Fruit fly (Drosophila melanogaster) whole organism, embryonic: ENCODE measurements around the gene Mink.

ENCODE experiments used
- CG10267 ChIP-seq: fragments of 200-800 bp; sonication (Bioruptor generic); optimal IDR thresholded peaks from 2 replicates; lab custom pipeline; 2018; ENCODE audit warnings: missing biosample characterization, mild to moderate bottlenecking, missing genetic modification characterization, moderate library complexity
- CG11504 ChIP-seq: fragments of 200-800 bp; sonication (Bioruptor generic); optimal IDR thresholded peaks from 3 replicates; lab custom pipeline; 2019; ENCODE audit warnings: missing biosample characterization, mild to moderate bottlenecking, missing genetic modification characterization, moderate library complexity
- CG12942 ChIP-seq: fragments of 200-800 bp; sonication (Bioruptor generic); optimal IDR thresholded peaks from 3 replicates; lab custom pipeline; 2016; ENCODE audit warnings: missing biosample characterization, missing genetic modification characterization
- CG14050 ChIP-seq: fragments of 200-800 bp; sonication (Bioruptor generic); IDR thresholded peaks from 3 replicates; pipeline ENCODE4 v1.3.6; 2022; ENCODE audit warnings: missing biosample characterization, missing genetic modification characterization
- CG15011 ChIP-seq: fragments of 200-800 bp; sonication (Bioruptor generic); optimal IDR thresholded peaks from 3 replicates; lab custom pipeline; 2018; ENCODE audit warnings: missing biosample characterization, mild to moderate bottlenecking, missing genetic modification characterization
- CG15479 ChIP-seq: fragments of 200-800 bp; sonication (Bioruptor generic); optimal IDR thresholded peaks from 3 replicates; lab custom pipeline; 2019; ENCODE audit warnings: missing biosample characterization, mild to moderate bottlenecking, missing genetic modification characterization, moderate library complexity
- CG15514 ChIP-seq: fragments of 200-800 bp; sonication (Bioruptor generic); optimal IDR thresholded peaks from 3 replicates; lab custom pipeline; 2017; ENCODE audit warnings: missing biosample characterization, missing genetic modification characterization, mild to moderate bottlenecking, moderate library complexity, missing genetic modification reagents
- CG31365 ChIP-seq: fragments of 200-800 bp; sonication (Bioruptor generic); optimal IDR thresholded peaks from 2 replicates; lab custom pipeline; 2018; ENCODE audit warnings: missing biosample characterization, mild to moderate bottlenecking, missing genetic modification characterization
- CG31388 ChIP-seq: fragments of 200-800 bp; sonication (Bioruptor generic); optimal IDR thresholded peaks from 2 replicates; lab custom pipeline; 2016; ENCODE audit warnings: missing biosample characterization, missing genetic modification characterization
- CG3163 ChIP-seq: fragments of 200-800 bp; sonication (Bioruptor generic); optimal IDR thresholded peaks from 3 replicates; lab custom pipeline; 2016; ENCODE audit warnings: missing biosample characterization, missing genetic modification characterization
- CG34376 ChIP-seq: fragments of 200-800 bp; sonication (Bioruptor generic); optimal IDR thresholded peaks from 2 replicates; lab custom pipeline; 2018; ENCODE audit warnings: missing biosample characterization, mild to moderate bottlenecking, missing genetic modification characterization
- CG4617 ChIP-seq: fragments of 200-800 bp; sonication (Bioruptor generic); optimal IDR thresholded peaks from 3 replicates; lab custom pipeline; 2016; ENCODE audit warnings: missing biosample characterization, missing genetic modification characterization, borderline replicate concordance
- CG6175 ChIP-seq: fragments of 200-800 bp; sonication (Bioruptor generic); IDR thresholded peaks from 3 replicates; pipeline ENCODE4 v1.3.6; 2022; ENCODE audit warnings: missing biosample characterization, missing genetic modification characterization
- CG8290 ChIP-seq, 3 experiments: fragments of 200-800 bp; sonication (Bioruptor generic); optimal IDR thresholded peaks; 2 replicates each; lab custom pipeline; 2016 to 2019; ENCODE audit warnings: missing biosample characterization in 3 of 3, missing genetic modification characterization in 3 of 3, mild to moderate bottlenecking in 2 of 3, moderate library complexity in 1 of 3
- CG9437 ChIP-seq: fragments of 200-800 bp; sonication (Bioruptor generic); optimal IDR thresholded peaks from 2 replicates; lab custom pipeline; 2018; ENCODE audit warnings: missing biosample characterization, mild to moderate bottlenecking, missing genetic modification characterization
- Dip3 ChIP-seq: fragments of 200-800 bp; sonication (Bioruptor generic); optimal IDR thresholded peaks from 3 replicates; lab custom pipeline; 2016; ENCODE audit warnings: missing biosample characterization, missing genetic modification characterization
- E2f1 ChIP-seq: fragments of 200-800 bp; sonication (Bioruptor generic); IDR thresholded peaks from 2 replicates; pipeline ENCODE4 v1.3.6; 2022; ENCODE audit warnings: missing biosample characterization, missing genetic modification characterization
- E2f2 ChIP-seq: fragments of 200-800 bp; sonication (Bioruptor generic); IDR thresholded peaks from 2 replicates; pipeline ENCODE4 v1.3.6; 2022; ENCODE audit warnings: missing biosample characterization, missing genetic modification characterization
- Ets65A ChIP-seq: fragments of 200-800 bp; sonication (Bioruptor generic); peaks from one replicate; lab custom pipeline; 2016; ENCODE audit warnings: missing biosample characterization, missing genetic modification characterization
- MBD-R2 ChIP-seq: fragments of 200-800 bp; sonication (Bioruptor generic); IDR thresholded peaks from 2 replicates; pipeline ENCODE4 v1.3.6; 2022; ENCODE audit warnings: missing biosample characterization, missing genetic modification characterization
- Myb ChIP-seq: fragments of 200-800 bp; sonication (Bioruptor generic); optimal IDR thresholded peaks from 2 replicates; lab custom pipeline; 2016; ENCODE audit warnings: missing biosample characterization, missing genetic modification characterization
- Pdp1 ChIP-seq, 2 experiments: fragments of 200-800 bp; sonication (Bioruptor generic); optimal IDR thresholded peaks; 3 replicates each; lab custom pipeline; 2016; ENCODE audit warnings: missing biosample characterization in 2 of 2, missing genetic modification characterization in 2 of 2, mild to moderate bottlenecking in 1 of 2, moderate library complexity in 1 of 2
- Sry-β ChIP-seq: fragments of 200-800 bp; sonication (Bioruptor generic); optimal IDR thresholded peaks from 2 replicates; lab custom pipeline; 2018; ENCODE audit warnings: missing biosample characterization, mild to moderate bottlenecking, missing genetic modification characterization, moderate library complexity
- bowl ChIP-seq: fragments of 200-800 bp; sonication (Bioruptor generic); IDR thresholded peaks from 2 replicates; pipeline ENCODE4 v1.3.6; 2022; ENCODE audit warnings: missing biosample characterization, missing genetic modification characterization
- cato ChIP-seq: fragments of 200-800 bp; sonication (Bioruptor generic); optimal IDR thresholded peaks from 2 replicates; lab custom pipeline; 2016; ENCODE audit warnings: missing biosample characterization, missing genetic modification characterization, borderline replicate concordance
- cwo ChIP-seq: fragments of 200-800 bp; sonication (Bioruptor generic); optimal IDR thresholded peaks from 3 replicates; lab custom pipeline; 2017; ENCODE audit warnings: missing biosample characterization, missing genetic modification characterization, mild to moderate bottlenecking, moderate library complexity, missing genetic modification reagents
- dmrt99B ChIP-seq: fragments of 200-800 bp; sonication (Bioruptor generic); optimal IDR thresholded peaks from 2 replicates; lab custom pipeline; 2018; ENCODE audit warnings: missing biosample characterization, mild to moderate bottlenecking, missing genetic modification characterization, moderate library complexity
- exex ChIP-seq: fragments of 200-800 bp; sonication (Bioruptor generic); optimal IDR thresholded peaks from 4 replicates; lab custom pipeline; 2018; ENCODE audit warnings: missing biosample characterization, mild to moderate bottlenecking, missing genetic modification characterization, moderate library complexity
- grn ChIP-seq: fragments of 200-800 bp; sonication (Bioruptor generic); optimal IDR thresholded peaks from 3 replicates; lab custom pipeline; 2017; ENCODE audit warnings: missing biosample characterization, missing genetic modification characterization
- lov ChIP-seq, 2 experiments: fragments of 200-800 bp in 1 of 2; fragments of >200 bp in 1 of 2; sonication (Bioruptor generic) in 1 of 2; IDR thresholded peaks in 1 of 2; optimal IDR thresholded peaks in 1 of 2; 2 replicates in 1 of 2; 3 replicates in 1 of 2; pipeline versions ENCODE4 v1.3.6 to Lab custom; 2017 to 2022; ENCODE audit warnings: missing biosample characterization in 1 of 2, missing genetic modification characterization in 1 of 2
- mam ChIP-seq: fragments of 200-800 bp; sonication (Bioruptor generic); optimal IDR thresholded peaks from 3 replicates; lab custom pipeline; 2016; ENCODE audit warnings: missing biosample characterization, missing genetic modification characterization
- nerfin-2 ChIP-seq: fragments of 200-800 bp; sonication (Bioruptor generic); IDR thresholded peaks from 2 replicates; pipeline ENCODE4 v1.3.6; 2022; ENCODE audit warnings: missing biosample characterization, missing genetic modification characterization; ENCODE audit not compliant: partially characterized antibody
- nmo ChIP-seq: fragments of 200-800 bp; sonication (Bioruptor generic); optimal IDR thresholded peaks from 2 replicates; lab custom pipeline; 2018; ENCODE audit warnings: missing biosample characterization, mild to moderate bottlenecking, missing genetic modification characterization, moderate library complexity
- nom ChIP-seq: fragments of 200-800 bp; sonication (Bioruptor generic); optimal IDR thresholded peaks from 2 replicates; lab custom pipeline; 2017; ENCODE audit warnings: missing biosample characterization, missing genetic modification characterization, mild to moderate bottlenecking, moderate library complexity, missing genetic modification reagents
- sug ChIP-seq: fragments of 200-800 bp; optimal IDR thresholded peaks from 2 replicates; lab custom pipeline; 2019; ENCODE audit warnings: missing biosample characterization, mild to moderate bottlenecking, missing genetic modification characterization, moderate library complexity
- usp ChIP-seq: fragments of >200 bp; optimal IDR thresholded peaks from 2 replicates; lab custom pipeline; 2017; ENCODE audit warnings: missing biosample characterization, missing genetic modification characterization
- yki ChIP-seq: fragments of >200 bp; optimal IDR thresholded peaks from 3 replicates; lab custom pipeline; 2018

Gene Mink

dm6 chr3R:24931856-24932255 is 9.6 kb downstream of the Mink start, which contains the start of gene CG11771 (continued):
- TF ChIP-seq CG4617 (GFP tag; lab: Kevin White, UChicago) (peak; percentile 32), Pdp1 (GFP tag; optimal IDR thresholded peaks at IDR 0.05; lab: Kevin White, UChicago) (peak in 1 of 2 experiments; percentile 95), cato (GFP tag; lab: Kevin White, UChicago) (no peak), CG10267 (no peak), yki (no peak), CG11504 (tag; lab: Kevin White, UChicago) (no peak), E2f2 (GFP tag; lab: Robert Waterston, UW) (peak; percentile 24; the same call in 1 of the 2 replicates), CG15514 (peak; percentile 24), CG6175 (no peak), lov (optimal IDR thresholded peaks at IDR 0.05; lab: Kevin White, UChicago) (no peak), lov (GFP tag; IDR thresholded peaks at IDR 0.05; lab: Robert Waterston, UW) (0 out of 3 replicates have a peak, but pooled peaks have one; percentile 8), MBD-R2 (peak; percentile 89), dmrt99B (tag; lab: Kevin White, UChicago) (no peak)

DNA sequence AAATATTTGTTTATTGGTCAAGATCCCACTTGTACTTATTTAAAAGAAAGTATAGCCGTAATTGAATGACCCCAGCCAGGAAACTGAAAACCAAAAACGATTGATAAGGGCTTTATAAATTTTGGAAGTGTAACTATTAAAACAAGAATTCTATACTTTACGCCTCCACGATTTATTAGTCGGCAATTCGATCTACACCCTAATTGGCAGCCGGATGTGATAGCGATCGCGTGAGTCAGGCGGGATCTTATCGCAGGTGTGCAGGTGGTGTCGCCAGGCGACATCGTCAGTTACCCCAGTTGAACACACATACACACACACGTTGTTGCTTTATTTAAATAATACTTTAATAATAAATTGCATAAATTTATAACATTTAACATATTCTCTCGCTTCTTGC is 12.3 kb downstream of the Mink start:
- TF ChIP-seq Myb (GFP tag; lab: Kevin White, UChicago) (no peak), CG15011 (GFP tag; lab: Kevin White, UChicago) (no peak), CG8290 (GFP tag; optimal IDR thresholded peaks at IDR 0.05; lab: Kevin White, UChicago) (no peak), CG8290 (tag; optimal IDR thresholded peaks at IDR 0.05; lab: Kevin White, UChicago) (no peak), Ets65A (GFP tag; lab: Kevin White, UChicago) (no peak), E2f1 (GFP tag; lab: Robert Waterston, UW) (no peak), nmo (GFP tag; lab: Kevin White, UChicago) (no peak), Sry-β (GFP tag; lab: Kevin White, UChicago) (no peak), sug (tag; lab: Kevin White, UChicago) (peak; percentile 28), CG31388 (GFP tag; lab: Kevin White, UChicago) (no peak), MBD-R2 (no peak), bowl (no peak), CG9437 (GFP tag; lab: Kevin White, UChicago) (no peak), CG34376 (GFP tag; lab: Kevin White, UChicago) (peak; percentile 13), CG12942 (GFP tag; lab: Kevin White, UChicago) (no peak), Dip3 (GFP tag; lab: Kevin White, UChicago) (no peak), nerfin-2 (GFP tag; lab: Robert Waterston, UW) (no peak), CG15514 (no peak), CG3163 (no peak), grn (GFP tag; lab: Kevin White, UChicago) (peak; percentile 59), usp (GFP tag; lab: Kevin White, UChicago) (no peak), exex (tag; lab: Kevin White, UChicago) (peak; percentile 73), cwo (peak; percentile 22), CG15479 (GFP tag; lab: Kevin White, UChicago) (no peak), CG14050 (GFP tag; lab: Robert Waterston, UW) (no peak), CG31365 (tag; lab: Kevin White, UChicago) (no peak)

- TF ChIP-seq nom (GFP tag; lab: Kevin White, UChicago) (peak; percentile 85), Ets65A (GFP tag; lab: Kevin White, UChicago) (peak; percentile 54), mam (GFP tag; lab: Kevin White, UChicago) (no peak)
Measured at dm6 chr3R:24935758-24936157, 13.5 kb downstream of the Mink start.
